Worm (Caenorhabditis elegans): ENCODE measurements around the gene F53F1.6.

- peak in 2 of 3 experiments; percentile 59 to 81 for TF ChIP-seq elt-3 (tag; optimal IDR thresholded peaks at IDR 0.05)
- no peak for TF ChIP-seq aly-2 (tag; optimal IDR thresholded peaks at IDR 0.05)
- no peak for TF ChIP-seq ama-1 (optimal IDR thresholded peaks at IDR 0.05)
- TF ChIP-seq fos-1 (tag; optimal IDR thresholded peaks at IDR 0.05) = no peak
Observed at ce11 chrV:13371336-13371735, 46.1 kb downstream of the F53F1.6 start.
